Worm (Caenorhabditis elegans) whole organism, young adult: Measurements from ENCODE around the gene grl-20.

Source experiments
- B0336.3 ChIP-seq: fragments of 200-800 bp; sonication (Bioruptor generic); IDR thresholded peaks from 2 replicates; pipeline ENCODE4 v1.3.6; 2022; ENCODE audit warnings: missing genetic modification characterization, missing compliant biosample characterization
- C17E4.6 ChIP-seq: fragments of 200-800 bp; sonication (Bioruptor generic); IDR thresholded peaks from 2 replicates; pipeline ENCODE4 v1.3.6; 2022; ENCODE audit warnings: missing genetic modification reagents, missing genetic modification characterization, missing compliant biosample characterization
- F57C9.4 ChIP-seq: sonication (generic microtip); optimal IDR thresholded peaks from 2 replicates; lab custom pipeline; 2017; ENCODE audit warnings: mild to moderate bottlenecking, missing genetic modification characterization, missing compliant biosample characterization
- aptf-3 ChIP-seq: fragments of 200-800 bp; sonication (Bioruptor generic); IDR thresholded peaks from 2 replicates; pipeline ENCODE4 v1.3.6; 2022; ENCODE audit warnings: missing genetic modification characterization, missing compliant biosample characterization
- attf-3 ChIP-seq: fragments of 200-800 bp; sonication (Bioruptor generic); conservative IDR thresholded peaks from 2 replicates; pipeline ENCODE4 v1.3.6; 2022; ENCODE audit warnings: missing genetic modification reagents, missing genetic modification characterization, missing compliant biosample characterization
- ccch-3 ChIP-seq: fragments of 200-800 bp; sonication (Bioruptor generic); optimal IDR thresholded peaks from 2 replicates; lab custom pipeline; 2018; ENCODE audit warnings: mild to moderate bottlenecking, missing genetic modification characterization, missing compliant biosample characterization
- ceh-58 ChIP-seq: fragments of 200-800 bp; sonication (Bioruptor generic); IDR thresholded peaks from 2 replicates; pipeline ENCODE4 v1.3.6; 2022; ENCODE audit warnings: missing genetic modification characterization, missing compliant biosample characterization
- ceh-91 ChIP-seq: fragments of 200-800 bp; sonication (Bioruptor generic); IDR thresholded peaks from 2 replicates; pipeline ENCODE4 v1.3.6; 2022; ENCODE audit warnings: missing genetic modification reagents, missing genetic modification characterization, missing compliant biosample characterization
- dpff-1 ChIP-seq: sonication (generic microtip); optimal IDR thresholded peaks from 2 replicates; lab custom pipeline; 2017; ENCODE audit warnings: mild to moderate bottlenecking, missing genetic modification characterization, missing compliant biosample characterization
- egl-18 ChIP-seq: fragments of 200-800 bp; sonication (Bioruptor generic); IDR thresholded peaks from 2 replicates; pipeline ENCODE4 v1.3.6; 2022; ENCODE audit warnings: missing genetic modification reagents, missing genetic modification characterization, missing compliant biosample characterization
- ekl-4 ChIP-seq: fragments of 200-800 bp; sonication (Bioruptor generic); IDR thresholded peaks from 2 replicates; pipeline ENCODE4 v1.3.6; 2022; ENCODE audit warnings: missing genetic modification reagents, missing genetic modification characterization, missing compliant biosample characterization
- fkh-3 ChIP-seq: sonication (generic microtip); optimal IDR thresholded peaks from 2 replicates; lab custom pipeline; 2016; ENCODE audit warnings: mild to moderate bottlenecking, missing genetic modification characterization, missing compliant biosample characterization
- gei-17 ChIP-seq: fragments of 200-800 bp; sonication (Bioruptor generic); optimal IDR thresholded peaks from 2 replicates; lab custom pipeline; 2018; ENCODE audit warnings: mild to moderate bottlenecking, missing genetic modification characterization, missing compliant biosample characterization
- him-1 ChIP-seq: sonication (generic microtip); optimal IDR thresholded peaks from 2 replicates; lab custom pipeline; 2016; ENCODE audit warnings: missing genotype, missing genetic modification reagents, missing genetic modification characterization, missing compliant biosample characterization
- hmg-20 ChIP-seq: fragments of 200-800 bp; sonication (Bioruptor generic); IDR thresholded peaks from 2 replicates; pipeline ENCODE4 v1.3.6; 2022; ENCODE audit warnings: missing genetic modification reagents, missing genetic modification characterization, missing compliant biosample characterization
- hrde-1 ChIP-seq: sonication (generic microtip); optimal IDR thresholded peaks from 2 replicates; lab custom pipeline; 2016; ENCODE audit warnings: missing genetic modification characterization, mild to moderate bottlenecking, missing compliant biosample characterization, moderate library complexity, missing genotype, missing genetic modification reagents, borderline replicate concordance
- hsf-1 ChIP-seq: fragments of 200-800 bp; sonication (Bioruptor generic); IDR thresholded peaks from 2 replicates; pipeline ENCODE4 v1.3.6; 2022; ENCODE audit warnings: missing genetic modification reagents, missing genetic modification characterization, missing compliant biosample characterization
- lag-1 ChIP-seq: fragments of 200-800 bp; sonication (Bioruptor generic); IDR thresholded peaks from 2 replicates; pipeline ENCODE4 v1.3.6; 2022; ENCODE audit warnings: missing genetic modification reagents, missing genetic modification characterization, missing compliant biosample characterization
- let-526 ChIP-seq: fragments of 200-800 bp; sonication (Bioruptor generic); IDR thresholded peaks from 2 replicates; pipeline ENCODE4 v1.3.6; 2022; ENCODE audit warnings: missing genetic modification reagents, missing genetic modification characterization, missing compliant biosample characterization
- lin-35 ChIP-seq, 3 experiments: fragments of 150-350 bp in 2 of 3; sonication (generic microtip) in 1 of 3; optimal IDR thresholded peaks; 2 replicates each; lab custom pipeline; 2014 to 2018; ENCODE audit warnings: missing biosample characterization in 3 of 3, missing genetic modification characterization in 3 of 3, missing genetic modification reagents in 3 of 3
- lin-40 ChIP-seq: sonication (generic microtip); optimal IDR thresholded peaks from 2 replicates; lab custom pipeline; 2016; ENCODE audit warnings: missing genetic modification characterization, mild to moderate bottlenecking, missing compliant biosample characterization, missing genotype, missing genetic modification reagents
- lsl-1 ChIP-seq: fragments of 200-800 bp; sonication (Bioruptor generic); optimal IDR thresholded peaks from 2 replicates; lab custom pipeline; 2018; ENCODE audit warnings: mild to moderate bottlenecking, missing genetic modification characterization, moderate library complexity, missing compliant biosample characterization
- lsy-27 ChIP-seq: sonication (generic microtip); optimal IDR thresholded peaks from 2 replicates; lab custom pipeline; 2017; ENCODE audit warnings: missing genetic modification characterization, mild to moderate bottlenecking, missing compliant biosample characterization, antibody characterized with exemption, missing genotype, borderline replicate concordance; ENCODE audit not compliant: insufficient read depth
- madf-3 ChIP-seq: fragments of 200-800 bp; sonication (Bioruptor generic); IDR thresholded peaks from 2 replicates; pipeline ENCODE4 v1.3.6; 2022; ENCODE audit warnings: missing genetic modification reagents, missing genetic modification characterization, missing compliant biosample characterization
- mcd-1 ChIP-seq: fragments of 200-800 bp; sonication (Bioruptor generic); IDR thresholded peaks from 2 replicates; pipeline ENCODE4 v1.3.6; 2022; ENCODE audit warnings: missing genetic modification reagents, missing genetic modification characterization, missing compliant biosample characterization
- mel-28 ChIP-seq: sonication (generic microtip); optimal IDR thresholded peaks from 2 replicates; lab custom pipeline; 2016; ENCODE audit warnings: borderline replicate concordance, mild to moderate bottlenecking, missing genetic modification characterization, missing compliant biosample characterization
- nfyb-1 ChIP-seq: fragments of 200-800 bp; sonication (Bioruptor generic); IDR thresholded peaks from 2 replicates; pipeline ENCODE4 v1.3.6; 2022; ENCODE audit warnings: missing genetic modification reagents, missing genetic modification characterization, missing compliant biosample characterization
- repo-1 ChIP-seq: sonication (generic microtip); optimal IDR thresholded peaks from 2 replicates; lab custom pipeline; 2017; ENCODE audit warnings: mild to moderate bottlenecking, missing genetic modification characterization, missing compliant biosample characterization
- sea-2 ChIP-seq: fragments of 200-800 bp; sonication (Bioruptor generic); IDR thresholded peaks from 2 replicates; pipeline ENCODE4 v1.3.6; 2022; ENCODE audit warnings: missing genetic modification characterization, missing compliant biosample characterization
- snpc-1.3 ChIP-seq: sonication (generic microtip); optimal IDR thresholded peaks from 2 replicates; lab custom pipeline; 2017; ENCODE audit warnings: missing genetic modification characterization, mild to moderate bottlenecking, missing compliant biosample characterization, antibody characterized with exemption, moderate library complexity, missing genotype, missing genetic modification reagents; ENCODE audit not compliant: insufficient read depth
- somi-1 ChIP-seq: fragments of 200-800 bp; sonication (Bioruptor generic); optimal IDR thresholded peaks from 2 replicates; lab custom pipeline; 2018; ENCODE audit warnings: mild to moderate bottlenecking, missing genetic modification characterization, missing compliant biosample characterization
- tbp1 ChIP-seq: fragments of 200-800 bp; sonication (Bioruptor generic); optimal IDR thresholded peaks from 2 replicates; lab custom pipeline; 2018; ENCODE audit warnings: mild to moderate bottlenecking, missing genetic modification characterization, missing compliant biosample characterization
- xnd-1 ChIP-seq: sonication (generic microtip); optimal IDR thresholded peaks from 2 replicates; lab custom pipeline; 2016; ENCODE audit warnings: missing genotype, missing genetic modification reagents, missing genetic modification characterization, missing compliant biosample characterization
- zim-3 ChIP-seq: sonication (generic microtip); optimal IDR thresholded peaks from 2 replicates; lab custom pipeline; 2017; ENCODE audit warnings: mild to moderate bottlenecking, missing genetic modification characterization, moderate library complexity, missing compliant biosample characterization
- ztf-22 ChIP-seq: fragments of 200-800 bp; sonication (Bioruptor generic); optimal IDR thresholded peaks from 2 replicates; lab custom pipeline; 2018; ENCODE audit warnings: mild to moderate bottlenecking, missing genetic modification characterization, moderate library complexity, missing compliant biosample characterization

The grl-20 gene

ce11 chrIV:2099771-2100170, 28.9 kb downstream of the grl-20 start, which contains the start of gene C23H5.11:
TSS of gene C23H5.11 (minus strand) at chrIV:2099871.
- TF ChIP-seq B0336.3 (GFP tag; lab: Robert Waterston, UW) (no peak), tbp1 (GFP tag; lab: Kevin White, UChicago) (no peak), attf-3 (no peak), lin-40 (tag; lab: Kevin White, UChicago) (no peak), zim-3 (tag; lab: Kevin White, UChicago) (no peak), lin-35 (GFP tag; optimal IDR thresholded peaks at IDR 0.05; lab: Kevin White, UChicago) (no peak), egl-18 (GFP tag; lab: Robert Waterston, UW) (no peak), F57C9.4 (tag; lab: Kevin White, UChicago) (no peak), him-1 (no peak), lag-1 (GFP tag; lab: Robert Waterston, UW) (no peak), hmg-20 (GFP tag; lab: Robert Waterston, UW) (no peak), C17E4.6 (GFP tag; lab: Robert Waterston, UW) (no peak), ceh-91 (no peak), ztf-22 (GFP tag; lab: Kevin White, UChicago) (no peak), xnd-1 (no peak), somi-1 (GFP tag; lab: Kevin White, UChicago) (no peak), let-526 (GFP tag; lab: Robert Waterston, UW) (no peak), aptf-3 (no peak), gei-17 (GFP tag; lab: Kevin White, UChicago) (no peak)

- peak; percentile 92 for TF ChIP-seq hsf-1 (GFP tag; lab: Robert Waterston, UW)
These were observed 32.2 kb downstream of the grl-20 start for ce11 chrIV:2096422-2096821.

ce11 chrIV:2083734-2084133, 44.9 kb downstream of the grl-20 start, which contains the start of gene mca-2:
TSS of gene mca-2 (plus strand) at chrIV:2084034.
- TF ChIP-seq fkh-3, result no peak
- TF ChIP-seq ekl-4 (GFP tag; lab: Robert Waterston, UW), result no peak
- no peak for TF ChIP-seq snpc-1.3
- TF ChIP-seq ceh-91, result no peak
- no peak for TF ChIP-seq lsl-1
- TF ChIP-seq madf-3 (GFP tag; lab: Robert Waterston, UW), result no peak
- no peak for TF ChIP-seq hrde-1 (tag; lab: Kevin White, UChicago)
- no peak for TF ChIP-seq lsy-27 (tag; lab: Kevin White, UChicago)
- TF ChIP-seq repo-1 (tag; lab: Kevin White, UChicago), result no peak
- TF ChIP-seq sea-2, result no peak
- TF ChIP-seq ceh-58 (GFP tag; lab: Robert Waterston, UW), result no peak
- no peak for TF ChIP-seq dpff-1
- TF ChIP-seq mel-28 (tag; lab: Kevin White, UChicago), result no peak
- no peak for TF ChIP-seq nfyb-1 (GFP tag; lab: Robert Waterston, UW)
- no peak for TF ChIP-seq mcd-1 (GFP tag; lab: Robert Waterston, UW)

ce11 chrIV:2083146-2083545, 45.5 kb downstream of the grl-20 start:
- TF ChIP-seq ccch-3 (GFP tag; lab: Kevin White, UChicago) (no peak), lin-40 (tag; lab: Kevin White, UChicago) (peak; percentile 18)
